Worm (Caenorhabditis elegans) whole organism, mixed stage, embryonic: ENCODE results near the gene ttr-40.

Experiments
- cnd-1 ChIP-seq: fragments of 200-800 bp; sonication (Bioruptor generic); optimal IDR thresholded peaks from 2 replicates; lab custom pipeline; 2018; ENCODE audit warnings: mild to moderate bottlenecking, missing genetic modification characterization, missing compliant biosample characterization
- drap-1 ChIP-seq: fragments of 200-800 bp; sonication (Bioruptor generic); optimal IDR thresholded peaks from 3 replicates; lab custom pipeline; 2018; ENCODE audit warnings: mild to moderate bottlenecking, missing genetic modification characterization, missing compliant biosample characterization
- elt-3 ChIP-seq: fragments of 150-350 bp; optimal IDR thresholded peaks from 2 replicates; lab custom pipeline; 2014; ENCODE audit warnings: missing biosample characterization, missing genetic modification characterization
- mep-1 ChIP-seq: fragments of 150-350 bp; optimal IDR thresholded peaks from 2 replicates; lab custom pipeline; 2017; ENCODE audit warnings: missing biosample characterization, missing genetic modification reagents, missing genetic modification characterization, inconsistent platforms
- nhr-12 ChIP-seq: fragments of 150-350 bp; optimal IDR thresholded peaks from 2 replicates; lab custom pipeline; 2014; ENCODE audit warnings: missing biosample characterization, missing genetic modification characterization
- nhr-28 ChIP-seq: fragments of 150-350 bp; optimal IDR thresholded peaks from 2 replicates; lab custom pipeline; 2014; ENCODE audit warnings: missing biosample characterization, missing genetic modification characterization
- nhr-76 ChIP-seq: sonication (generic microtip); optimal IDR thresholded peaks from 2 replicates; lab custom pipeline; 2017; ENCODE audit warnings: missing biosample characterization, missing genetic modification characterization
- snpc-4 ChIP-seq: fragments of 150-350 bp; optimal IDR thresholded peaks from 2 replicates; lab custom pipeline; 2014; ENCODE audit warnings: missing biosample characterization, missing genetic modification characterization
- unc-39 ChIP-seq: fragments of 150-350 bp; optimal IDR thresholded peaks from 2 replicates; lab custom pipeline; 2014; ENCODE audit warnings: missing biosample characterization, missing genetic modification characterization
- unc-62 ChIP-seq: fragments of 150-350 bp; optimal IDR thresholded peaks from 2 replicates; lab custom pipeline; 2014; ENCODE audit warnings: missing biosample characterization, missing genetic modification reagents, missing genetic modification characterization
- ztf-11 ChIP-seq: fragments of 150-350 bp; optimal IDR thresholded peaks from 2 replicates; lab custom pipeline; 2014; ENCODE audit warnings: missing biosample characterization, missing genetic modification characterization

ce11 chrV:9376417-9376816, 21.1 kb upstream of the ttr-40 start, which contains the start of gene E02C12.19:
- TF ChIP-seq nhr-12 (tag; lab: Kevin White, UChicago) (no peak), nhr-28 (tag; lab: Kevin White, UChicago) (no peak), unc-39 (no peak), ztf-11 (tag; lab: Kevin White, UChicago) (no peak), drap-1 (GFP tag; lab: Kevin White, UChicago) (no peak), cnd-1 (tag; lab: Kevin White, UChicago) (no peak), snpc-4 (no peak), mep-1 (tag; lab: Kevin White, UChicago) (no peak), unc-62 (no peak), nhr-76 (tag; lab: Kevin White, UChicago) (no peak), elt-3 (tag; lab: Kevin White, UChicago) (no peak)
